Fruit fly (Drosophila melanogaster) whole organism, wandering third instar larva: ENCODE data around the gene CG16800.

Source experiments
- CG32264 ChIP-seq: fragments of 200-800 bp; sonication (Bioruptor generic); optimal IDR thresholded peaks from 2 replicates; lab custom pipeline; 2016; ENCODE audit warnings: missing biosample characterization, missing genetic modification characterization
- CG9705 ChIP-seq: fragments of 200-800 bp; sonication (Bioruptor generic); optimal IDR thresholded peaks from 2 replicates; lab custom pipeline; 2018; ENCODE audit warnings: missing biosample characterization, mild to moderate bottlenecking, missing genetic modification characterization
- CrebA ChIP-seq: fragments of 200-800 bp; sonication (Bioruptor generic); optimal IDR thresholded peaks from 2 replicates; lab custom pipeline; 2016; ENCODE audit warnings: missing biosample characterization, mild to moderate bottlenecking, missing genetic modification characterization, borderline replicate concordance
- Dfd ChIP-seq: fragments of >200 bp; optimal IDR thresholded peaks from 2 replicates; lab custom pipeline; 2017; ENCODE audit warnings: missing biosample characterization, missing genetic modification characterization
- Dif ChIP-seq: fragments of 200-275, 200-300 bp; sonication (Bioruptor generic); optimal IDR thresholded peaks from 2 replicates; lab custom pipeline; 2018; ENCODE audit warnings: missing biosample characterization, missing genetic modification characterization; ENCODE audit not compliant: partially characterized antibody
- HLH106 ChIP-seq: fragments of 200-800 bp; optimal IDR thresholded peaks from 3 replicates; lab custom pipeline; 2019; ENCODE audit warnings: missing biosample characterization, mild to moderate bottlenecking, missing genetic modification characterization, moderate library complexity
- Hnf4 ChIP-seq: fragments of 200-800 bp; sonication (Bioruptor generic); optimal IDR thresholded peaks from 2 replicates; lab custom pipeline; 2016; ENCODE audit warnings: missing biosample characterization, mild to moderate bottlenecking, missing genetic modification characterization
- Hr83 ChIP-seq: fragments of 200-300 bp; sonication (Bioruptor generic); optimal IDR thresholded peaks from 2 replicates; lab custom pipeline; 2016; ENCODE audit warnings: missing biosample characterization, mild to moderate bottlenecking, missing genetic modification characterization, moderate library complexity; ENCODE audit not compliant: poor library complexity, severe bottlenecking
- Jra ChIP-seq: sonication (Bioruptor generic); optimal IDR thresholded peaks from 2 replicates; lab custom pipeline; 2016; ENCODE audit warnings: missing biosample characterization, missing genetic modification characterization
- Mio ChIP-seq: sonication (Bioruptor generic); optimal IDR thresholded peaks from 2 replicates; lab custom pipeline; 2016; ENCODE audit warnings: missing biosample characterization, missing genetic modification characterization
- Myc ChIP-seq: fragments of >200 bp; optimal IDR thresholded peaks from 2 replicates; lab custom pipeline; 2017
- N ChIP-seq: fragments of >200 bp; optimal IDR thresholded peaks from 2 replicates; lab custom pipeline; 2018; ENCODE audit warnings: missing biosample characterization, missing external identifiers, missing genetic modification characterization
- OdsH ChIP-seq: fragments of 200-800 bp; sonication (Bioruptor generic); optimal IDR thresholded peaks from 2 replicates; lab custom pipeline; 2016; ENCODE audit warnings: missing biosample characterization, mild to moderate bottlenecking, missing genetic modification characterization
- Rel ChIP-seq, 2 experiments: fragments of 200-800 bp; sonication (Bioruptor generic) in 1 of 2; optimal IDR thresholded peaks; 2 replicates in 1 of 2; 3 replicates in 1 of 2; lab custom pipeline; 2016 to 2019; ENCODE audit warnings: mild to moderate bottlenecking in 2 of 2, missing biosample characterization in 2 of 2, missing genetic modification characterization in 2 of 2, moderate library complexity in 1 of 2
- Sp1 ChIP-seq: fragments of 200-800 bp; sonication (Bioruptor generic); optimal IDR thresholded peaks from 3 replicates; lab custom pipeline; 2019; ENCODE audit warnings: missing biosample characterization, mild to moderate bottlenecking, missing genetic modification characterization, moderate library complexity
- Vsx2 ChIP-seq: fragments of 200-300, 225-300 bp; sonication (Bioruptor generic); optimal IDR thresholded peaks from 2 replicates; lab custom pipeline; 2018; ENCODE audit warnings: missing biosample characterization, missing genetic modification characterization; ENCODE audit not compliant: partially characterized antibody
- brk ChIP-seq: fragments of 200-800 bp; sonication (Bioruptor generic); optimal IDR thresholded peaks from 2 replicates; lab custom pipeline; 2016; ENCODE audit warnings: missing biosample characterization, mild to moderate bottlenecking, missing genetic modification characterization
- dl ChIP-seq, 2 experiments: fragments of 175-275, 200-275 bp in 1 of 2; fragments of 200-275 bp in 1 of 2; sonication (Bioruptor generic); optimal IDR thresholded peaks; lab custom pipeline; 2018; ENCODE audit warnings: mild to moderate bottlenecking in 2 of 2, missing biosample characterization in 2 of 2, missing genetic modification characterization in 2 of 2, moderate library complexity in 2 of 2; ENCODE audit not compliant: partially characterized antibody in 2 of 2, insufficient read depth in 1 of 2
- dmrt93B ChIP-seq: fragments of 200-800 bp; sonication (Bioruptor generic); optimal IDR thresholded peaks from 2 replicates; lab custom pipeline; 2018; ENCODE audit warnings: missing biosample characterization, mild to moderate bottlenecking, missing genetic modification characterization
- dsf ChIP-seq: sonication (Bioruptor generic); optimal IDR thresholded peaks from 2 replicates; lab custom pipeline; 2016; ENCODE audit warnings: missing biosample characterization, missing genetic modification characterization, borderline replicate concordance
- ey ChIP-seq: fragments of 200-800 bp; sonication (Bioruptor generic); optimal IDR thresholded peaks from 2 replicates; lab custom pipeline; 2016; ENCODE audit warnings: missing biosample characterization, missing genetic modification characterization
- foxo ChIP-seq, 2 experiments: fragments of 200-800 bp; sonication (Bioruptor generic); optimal IDR thresholded peaks; 2 replicates in 1 of 2; 3 replicates in 1 of 2; lab custom pipeline; 2016 to 2017; ENCODE audit warnings: missing biosample characterization in 2 of 2, missing genetic modification characterization in 2 of 2
- fru ChIP-seq: fragments of 200-800 bp; sonication (Bioruptor generic); optimal IDR thresholded peaks from 3 replicates; lab custom pipeline; 2016; ENCODE audit warnings: missing biosample characterization, mild to moderate bottlenecking, missing genetic modification characterization
- h ChIP-seq: fragments of 200-800 bp; sonication (Bioruptor generic); optimal IDR thresholded peaks from 3 replicates; lab custom pipeline; 2016; ENCODE audit warnings: missing biosample characterization, mild to moderate bottlenecking, missing genetic modification characterization
- jim ChIP-seq: fragments of 175-275, 200-325 bp; sonication (Bioruptor generic); optimal IDR thresholded peaks from 2 replicates; lab custom pipeline; 2016; ENCODE audit warnings: missing biosample characterization, mild to moderate bottlenecking, missing genetic modification characterization
- lola ChIP-seq: fragments of >200 bp; optimal IDR thresholded peaks from 2 replicates; lab custom pipeline; 2017; ENCODE audit warnings: missing biosample characterization, missing genetic modification characterization
- psq ChIP-seq: fragments of 200-800 bp; sonication (Bioruptor generic); optimal IDR thresholded peaks from 3 replicates; lab custom pipeline; 2017; ENCODE audit warnings: missing biosample characterization, mild to moderate bottlenecking, missing genetic modification characterization, moderate library complexity
- rgr ChIP-seq: fragments of 200-800 bp; sonication (Bioruptor generic); optimal IDR thresholded peaks from 3 replicates; lab custom pipeline; 2016; ENCODE audit warnings: missing biosample characterization, mild to moderate bottlenecking, missing genetic modification characterization
- sage ChIP-seq: fragments of 200-800 bp; sonication (Bioruptor generic); optimal IDR thresholded peaks from 2 replicates; lab custom pipeline; 2016; ENCODE audit warnings: missing biosample characterization, mild to moderate bottlenecking, missing genetic modification characterization
- sv ChIP-seq: fragments of 200-800 bp; sonication (Bioruptor generic); optimal IDR thresholded peaks from 3 replicates; lab custom pipeline; 2016; ENCODE audit warnings: missing biosample characterization, missing genetic modification characterization
- tai ChIP-seq: sonication (Bioruptor generic); optimal IDR thresholded peaks from 2 replicates; lab custom pipeline; 2016; ENCODE audit warnings: missing biosample characterization, missing genetic modification characterization
- usp ChIP-seq: fragments of >200 bp; optimal IDR thresholded peaks from 2 replicates; lab custom pipeline; 2017; ENCODE audit warnings: missing biosample characterization, missing genetic modification characterization
- woc ChIP-seq: sonication (Bioruptor generic); optimal IDR thresholded peaks from 2 replicates; lab custom pipeline; 2016; ENCODE audit warnings: missing biosample characterization, mild to moderate bottlenecking, missing genetic modification characterization

The CG16800 gene

dm6 chr2L:12974045-12974539 lies 7.7 kb downstream of the CG16800 start, which contains the start of gene Vha68-2 (continued):
- TF ChIP-seq OdsH (GFP tag; lab: Kevin White, UChicago) (no peak), h (GFP tag; lab: Kevin White, UChicago) (peak; percentile 5), psq (GFP tag; lab: Kevin White, UChicago) (no peak), dl (GFP tag; optimal IDR thresholded peaks at IDR 0.05; lab: Kevin White, UChicago; ENCODE audit: insufficient read depth in 1 of 2, partially characterized antibody in 2 of 2) (no peak), CG32264 (no peak), HLH106 (no peak), dsf (GFP tag; lab: Kevin White, UChicago) (no peak), Dif (GFP tag; lab: Kevin White, UChicago) (no peak), Hr83 (GFP tag; lab: Kevin White, UChicago) (no peak), sv (no peak), foxo (GFP tag; optimal IDR thresholded peaks at IDR 0.05; lab: Kevin White, UChicago) (peak in 1 of 2 experiments; percentile 49), Jra (GFP tag; lab: Kevin White, UChicago) (no peak), usp (GFP tag; lab: Kevin White, UChicago) (no peak), lola (GFP tag; lab: Kevin White, UChicago) (no peak), tai (GFP tag; lab: Kevin White, UChicago) (no peak), jim (no peak), Mio (GFP tag; lab: Kevin White, UChicago) (no peak)

dm6 chr2L:12974562-12975366 lies 8.4 kb downstream of the CG16800 start:
- no peak for TF ChIP-seq tai (GFP tag; lab: Kevin White, UChicago)
- peak; percentile 51 for TF ChIP-seq CrebA (GFP tag; lab: Kevin White, UChicago)
- TF ChIP-seq woc = no peak
- TF ChIP-seq rgr (GFP tag; lab: Kevin White, UChicago) = no peak
- TF ChIP-seq jim = no peak
- peak; percentile 1 for TF ChIP-seq sage
- no peak for TF ChIP-seq Hr83 (GFP tag; lab: Kevin White, UChicago)
- TF ChIP-seq Myc (lab: Kevin White, UChicago) = no peak
- no peak for TF ChIP-seq Mio (GFP tag; lab: Kevin White, UChicago)
- TF ChIP-seq psq (GFP tag; lab: Kevin White, UChicago) = peak; percentile 90
- no peak for TF ChIP-seq ey (GFP tag; lab: Kevin White, UChicago)
- no peak for TF ChIP-seq fru (GFP tag; lab: Kevin White, UChicago)
- no peak for TF ChIP-seq dmrt93B (GFP tag; lab: Kevin White, UChicago)
- TF ChIP-seq CG9705 (GFP tag; lab: Kevin White, UChicago) = no peak
- no peak for TF ChIP-seq Sp1 (GFP tag; lab: Kevin White, UChicago)
- no peak for TF ChIP-seq CG32264
- TF ChIP-seq foxo (GFP tag; optimal IDR thresholded peaks at IDR 0.05; lab: Kevin White, UChicago) = no peak
- no peak for TF ChIP-seq brk (GFP tag; lab: Kevin White, UChicago)
- TF ChIP-seq dsf (GFP tag; lab: Kevin White, UChicago) = no peak
- no peak for TF ChIP-seq HLH106
- no peak for TF ChIP-seq Hnf4 (GFP tag; lab: Kevin White, UChicago)
- no peak for TF ChIP-seq N (GFP tag; lab: Kevin White, UChicago)
- TF ChIP-seq Dif (GFP tag; lab: Kevin White, UChicago) = peak; percentile 19

- no peak for TF ChIP-seq CrebA (GFP tag; lab: Kevin White, UChicago)
- TF ChIP-seq sage = no peak
- no peak for TF ChIP-seq Dif (GFP tag; lab: Kevin White, UChicago)
- no peak for TF ChIP-seq Jra (GFP tag; lab: Kevin White, UChicago)
- TF ChIP-seq, all 38 proteins: peak for 0
Measured at dm6 chr2L:12975367-12975655, 8.9 kb downstream of the CG16800 start.

- TF ChIP-seq tai (GFP tag; lab: Kevin White, UChicago) (no peak), Dif (GFP tag; lab: Kevin White, UChicago) (no peak), dmrt93B (GFP tag; lab: Kevin White, UChicago) (no peak), Vsx2 (GFP tag; lab: Kevin White, UChicago) (no peak), rgr (GFP tag; lab: Kevin White, UChicago) (no peak), h (GFP tag; lab: Kevin White, UChicago) (no peak), jim (no peak), sv (no peak), foxo (GFP tag; optimal IDR thresholded peaks at IDR 0.05; lab: Kevin White, UChicago) (no peak), OdsH (GFP tag; lab: Kevin White, UChicago) (no peak), brk (GFP tag; lab: Kevin White, UChicago) (no peak), Hr83 (GFP tag; lab: Kevin White, UChicago) (no peak), HLH106 (no peak), Sp1 (GFP tag; lab: Kevin White, UChicago) (no peak), Rel (GFP tag; optimal IDR thresholded peaks at IDR 0.05; lab: Kevin White, UChicago) (no peak), Rel (tag; optimal IDR thresholded peaks at IDR 0.05; lab: Kevin White, UChicago) (no peak), Dfd (GFP tag; lab: Kevin White, UChicago) (no peak), Myc (lab: Kevin White, UChicago) (no peak), CG9705 (GFP tag; lab: Kevin White, UChicago) (no peak)
Measured at dm6 chr2L:12978486-12978885, 12.1 kb downstream of the CG16800 start, which contains the start of gene Vha68-3. Gene Vha68-3 (plus strand): TSS chr2L:12978786.
